Fruit fly (Drosophila melanogaster): ENCODE results near the gene TwdlY.

TwdlY gene

DNA sequence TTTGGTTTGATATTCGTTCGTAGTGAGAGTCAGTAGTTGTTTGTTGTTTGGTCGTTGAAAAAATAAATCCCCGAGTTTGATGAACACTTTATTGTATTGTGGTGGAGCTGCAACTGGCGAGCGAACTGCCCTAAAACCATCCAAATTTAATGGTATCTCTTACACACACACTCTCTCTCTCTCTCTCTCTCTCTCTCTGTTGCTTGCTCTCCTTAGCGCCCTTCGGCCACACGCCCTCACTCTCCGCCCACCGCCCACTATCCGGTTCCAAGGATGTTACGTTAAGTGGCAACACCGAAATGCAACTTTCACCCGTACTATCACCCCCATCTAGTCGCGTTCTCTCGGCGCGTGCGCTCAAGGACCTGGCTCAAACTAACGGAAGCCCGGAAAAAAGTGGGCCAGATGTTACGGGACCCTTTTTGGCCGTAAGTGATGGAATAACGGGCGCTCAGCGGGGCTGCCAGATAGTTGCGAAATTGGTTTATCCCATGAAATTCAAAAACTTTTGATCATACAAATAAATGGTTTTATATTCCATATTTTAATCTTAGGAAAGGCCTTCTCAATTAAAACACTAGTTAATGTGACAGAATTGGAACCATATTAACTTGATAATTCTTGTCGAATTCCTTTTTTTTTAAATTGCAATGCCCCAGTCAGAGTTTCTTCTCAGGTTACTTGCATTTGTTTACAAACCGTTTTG is 47.2 kb upstream of the TwdlY start (continued):
- TF ChIP-seq tap (tag; optimal IDR thresholded peaks at IDR 0.05), result no peak
- 0 out of 3 replicates have a peak, but pooled peaks have one; percentile 24 for TF ChIP-seq row (GFP tag; IDR thresholded peaks at IDR 0.05)
- no peak for TF ChIP-seq stc (GFP tag; IDR thresholded peaks at IDR 0.05)
- peak; percentile 80 for TF ChIP-seq ewg (GFP tag; optimal IDR thresholded peaks at IDR 0.05)
- no peak for TF ChIP-seq disco-r (GFP tag; optimal IDR thresholded peaks at IDR 0.05)
- no peak for TF ChIP-seq CG14860 (GFP tag; IDR thresholded peaks at IDR 0.05; ENCODE audit: partially characterized antibody)
- TF ChIP-seq CG17361 (GFP tag; IDR thresholded peaks at IDR 0.05), result 0 out of 3 replicates have a peak, but pooled peaks have one; percentile 29
- peak; percentile 5 for TF ChIP-seq CG7839 (tag; optimal IDR thresholded peaks at IDR 0.05)
- TF ChIP-seq grau (tag; optimal IDR thresholded peaks at IDR 0.05), result no peak

dm6 chrX:16688106-16688459 is 46.7 kb upstream of the TwdlY start:
- no peak for TF ChIP-seq CG9215 (GFP tag; IDR thresholded peaks at IDR 0.05)
- no peak for TF ChIP-seq CG15073 (GFP tag; optimal IDR thresholded peaks at IDR 0.05)
- TF ChIP-seq ro (GFP tag; IDR thresholded peaks at IDR 0.05), result no peak
- TF ChIP-seq ewg (GFP tag; optimal IDR thresholded peaks at IDR 0.05), result no peak
- TF ChIP-seq z (GFP tag; IDR thresholded peaks at IDR 0.05), result peak; percentile 60; the same call in 2 of the 3 replicates
- TF ChIP-seq CG14710 (tag; optimal IDR thresholded peaks at IDR 0.05), result peak; percentile 32
- TF ChIP-seq salm (tag; optimal IDR thresholded peaks at IDR 0.05), result no peak
- TF ChIP-seq bbx (GFP tag; IDR thresholded peaks at IDR 0.05; ENCODE audit: partially characterized antibody), result no peak
- no peak for TF ChIP-seq repo (GFP tag; optimal IDR thresholded peaks at IDR 0.05)
- 0 out of 2 replicates have a peak, but pooled peaks have one; percentile 9 for TF ChIP-seq E2f2 (GFP tag; IDR thresholded peaks at IDR 0.05)
- TF ChIP-seq Mad (GFP tag; optimal IDR thresholded peaks at IDR 0.05), result no peak
- no peak for TF ChIP-seq sens-2 (GFP tag; IDR thresholded peaks at IDR 0.05)
- no peak for TF ChIP-seq Mes4 (GFP tag; optimal IDR thresholded peaks at IDR 0.05)
- TF ChIP-seq Bteb2 (GFP tag; optimal IDR thresholded peaks at IDR 0.05), result no peak
- no peak for TF ChIP-seq Ets97D (GFP tag; optimal IDR thresholded peaks at IDR 0.05)
- TF ChIP-seq al (GFP tag; IDR thresholded peaks at IDR 0.05), result no peak
- no peak for TF ChIP-seq CG6765 (GFP tag; optimal IDR thresholded peaks at IDR 0.05)
- peak; percentile 74 for TF ChIP-seq pros (GFP tag; optimal IDR thresholded peaks at IDR 0.05)
- no peak for TF ChIP-seq pzg (GFP tag; optimal IDR thresholded peaks at IDR 0.05)
- TF ChIP-seq nom (GFP tag; optimal IDR thresholded peaks at IDR 0.05), result no peak
- no peak for TF ChIP-seq lbe (GFP tag; optimal IDR thresholded peaks at IDR 0.05)
- TF ChIP-seq eyg (GFP tag; optimal IDR thresholded peaks at IDR 0.05), result no peak
- no peak for TF ChIP-seq CG8765 (GFP tag; IDR thresholded peaks at IDR 0.05)
- TF ChIP-seq CG14050 (GFP tag; IDR thresholded peaks at IDR 0.05), result no peak
- no peak for TF ChIP-seq CG3407 (GFP tag; optimal IDR thresholded peaks at IDR 0.05)
- no peak for TF ChIP-seq Blimp-1 (GFP tag; optimal IDR thresholded peaks at IDR 0.05)
- TF ChIP-seq CG34224 (GFP tag; IDR thresholded peaks at IDR 0.05; ENCODE audit: partially characterized antibody), result no peak
- no peak for TF ChIP-seq CG15011 (GFP tag; optimal IDR thresholded peaks at IDR 0.05)
- peak; percentile 31 for TF ChIP-seq Med (GFP tag)
- no peak for TF ChIP-seq Fer3 (tag; optimal IDR thresholded peaks at IDR 0.05)
- 0 out of 2 replicates have a peak, but pooled peaks have one; percentile 31 for TF ChIP-seq Dref (GFP tag; IDR thresholded peaks at IDR 0.05)
- no peak for TF ChIP-seq CG11247 (GFP tag; IDR thresholded peaks at IDR 0.05)
- no peak for TF ChIP-seq CG10462 (GFP tag; optimal IDR thresholded peaks at IDR 0.05)

Measured in whole organism, embryonic.